Worm (Caenorhabditis elegans) whole organism, L2 larva: ENCODE results near the gene F32D8.7.
A peak's percentile ranks its signal among the peaks of the same experiment; 100 is the strongest.

Experiments used
- C34F6.9 ChIP-seq: fragments of 150-350 bp; optimal IDR thresholded peaks from 2 replicates; lab custom pipeline; 2014; ENCODE audit warnings: missing biosample characterization, missing genetic modification characterization
- F13H6.1 ChIP-seq: sonication (generic microtip); optimal IDR thresholded peaks from 2 replicates; lab custom pipeline; 2016; ENCODE audit warnings: missing genetic modification characterization, missing compliant biosample characterization
- R02D3.7 ChIP-seq: fragments of 150-350 bp; optimal IDR thresholded peaks from 2 replicates; lab custom pipeline; 2014; ENCODE audit warnings: missing biosample characterization, missing genetic modification characterization
- Y55F3AM.14 ChIP-seq: fragments of 200-800 bp; sonication (Bioruptor generic); optimal IDR thresholded peaks from 2 replicates; lab custom pipeline; 2018; ENCODE audit warnings: mild to moderate bottlenecking, missing genetic modification characterization, missing compliant biosample characterization
- alr-1 ChIP-seq: fragments of 150-350 bp; optimal IDR thresholded peaks from 2 replicates; lab custom pipeline; 2014; ENCODE audit warnings: missing biosample characterization, missing genetic modification characterization
- aly-2 ChIP-seq: fragments of 150-350 bp; optimal IDR thresholded peaks from 2 replicates; lab custom pipeline; 2014; ENCODE audit warnings: missing biosample characterization, missing genetic modification characterization
- blmp-1 ChIP-seq: sonication (generic microtip); optimal IDR thresholded peaks from 2 replicates; lab custom pipeline; 2017; ENCODE audit warnings: missing genetic modification characterization, mild to moderate bottlenecking, missing compliant biosample characterization, antibody characterized with exemption, moderate library complexity; ENCODE audit not compliant: insufficient read depth
- ceh-16 ChIP-seq: fragments of 150-350 bp; optimal IDR thresholded peaks from 2 replicates; lab custom pipeline; 2014; ENCODE audit warnings: missing biosample characterization, missing genetic modification characterization
- ceh-82 ChIP-seq: fragments of 150-350 bp; optimal IDR thresholded peaks from 2 replicates; lab custom pipeline; 2014; ENCODE audit warnings: missing biosample characterization, missing genetic modification characterization
- crh-2 ChIP-seq: sonication (generic microtip); optimal IDR thresholded peaks from 2 replicates; lab custom pipeline; 2017; ENCODE audit warnings: missing biosample characterization, missing genetic modification characterization
- dmd-4 ChIP-seq: sonication (generic microtip); optimal IDR thresholded peaks from 2 replicates; lab custom pipeline; 2017; ENCODE audit warnings: missing biosample characterization, missing genetic modification characterization
- egl-27 ChIP-seq: sonication (generic microtip); optimal IDR thresholded peaks from 3 replicates; lab custom pipeline; 2017; ENCODE audit warnings: missing biosample characterization, missing genetic modification reagents, missing genetic modification characterization
- elt-1 ChIP-seq: fragments of 150-350 bp; optimal IDR thresholded peaks from 2 replicates; lab custom pipeline; 2014; ENCODE audit warnings: missing biosample characterization, missing genetic modification characterization
- elt-3 ChIP-seq: sonication (generic microtip); optimal IDR thresholded peaks from 2 replicates; lab custom pipeline; 2017; ENCODE audit warnings: missing biosample characterization, missing genetic modification characterization
- fos-1 ChIP-seq: fragments of 150-350 bp; optimal IDR thresholded peaks from 2 replicates; lab custom pipeline; 2014; ENCODE audit warnings: missing biosample characterization, missing genetic modification characterization
- gmeb-1 ChIP-seq: fragments of 150-350 bp; optimal IDR thresholded peaks from 2 replicates; lab custom pipeline; 2014; ENCODE audit warnings: missing biosample characterization, missing genetic modification characterization
- lin-11 ChIP-seq: fragments of 150-350 bp; sonication (generic microtip); optimal IDR thresholded peaks from 2 replicates; lab custom pipeline; 2014; ENCODE audit warnings: missing biosample characterization, missing genetic modification characterization, inconsistent platforms, mixed read lengths
- lin-13 ChIP-seq: fragments of 150-350 bp; optimal IDR thresholded peaks from 2 replicates; lab custom pipeline; 2014; ENCODE audit warnings: missing biosample characterization, missing genetic modification reagents, missing genetic modification characterization
- lin-39 ChIP-seq: fragments of 150-350 bp; optimal IDR thresholded peaks from 2 replicates; lab custom pipeline; 2014; ENCODE audit warnings: missing biosample characterization, missing genetic modification reagents, missing genetic modification characterization
- lsy-2 ChIP-seq, 2 experiments: fragments of 150-350 bp in 1 of 2; sonication (generic microtip) in 1 of 2; optimal IDR thresholded peaks; 2 replicates each; lab custom pipeline; 2014 to 2017; ENCODE audit warnings: missing biosample characterization in 2 of 2, missing genetic modification characterization in 2 of 2
- mab-5 ChIP-seq: fragments of 150-350 bp; optimal IDR thresholded peaks from 2 replicates; lab custom pipeline; 2014; ENCODE audit warnings: missing biosample characterization, missing genetic modification characterization
- mbf-1 ChIP-seq: sonication (generic microtip); optimal IDR thresholded peaks from 2 replicates; lab custom pipeline; 2017; ENCODE audit warnings: missing biosample characterization, missing genetic modification characterization
- nhr-10 ChIP-seq: sonication (generic microtip); optimal IDR thresholded peaks from 2 replicates; lab custom pipeline; 2017; ENCODE audit warnings: missing biosample characterization, missing genetic modification characterization
- nhr-11 ChIP-seq: fragments of 150-350 bp; optimal IDR thresholded peaks from 2 replicates; lab custom pipeline; 2014; ENCODE audit warnings: missing biosample characterization, missing genetic modification characterization
- nhr-129 ChIP-seq: fragments of 150-350 bp; optimal IDR thresholded peaks from 2 replicates; lab custom pipeline; 2014; ENCODE audit warnings: missing biosample characterization, missing genetic modification characterization
- nhr-21 ChIP-seq: fragments of 150-350 bp; optimal IDR thresholded peaks from 2 replicates; lab custom pipeline; 2014; ENCODE audit warnings: missing biosample characterization, missing genetic modification characterization
- nhr-23 ChIP-seq: fragments of 150-350 bp; optimal IDR thresholded peaks from 2 replicates; lab custom pipeline; 2014; ENCODE audit warnings: missing biosample characterization, missing genetic modification reagents, missing genetic modification characterization
- nhr-25 ChIP-seq: fragments of 150-350 bp; sonication (generic microtip); optimal IDR thresholded peaks from 3 replicates; lab custom pipeline; 2014; ENCODE audit warnings: missing biosample characterization, missing genetic modification characterization
- nhr-77 ChIP-seq: fragments of 150-350 bp; optimal IDR thresholded peaks from 2 replicates; lab custom pipeline; 2014; ENCODE audit warnings: missing biosample characterization, missing genetic modification characterization
- peb-1 ChIP-seq: fragments of 150-350 bp; optimal IDR thresholded peaks from 2 replicates; lab custom pipeline; 2014; ENCODE audit warnings: missing biosample characterization, missing genetic modification characterization
- sem-4 ChIP-seq: fragments of 150-350 bp; optimal IDR thresholded peaks from 2 replicates; lab custom pipeline; 2014; ENCODE audit warnings: missing biosample characterization, missing genetic modification reagents, missing genetic modification characterization
- skn-1 ChIP-seq: sonication (generic microtip); optimal IDR thresholded peaks from 2 replicates; lab custom pipeline; 2017; ENCODE audit warnings: missing biosample characterization, missing genetic modification characterization
- sma-3 ChIP-seq: sonication (generic microtip); optimal IDR thresholded peaks from 2 replicates; lab custom pipeline; 2016; ENCODE audit warnings: missing genetic modification reagents, missing genetic modification characterization, missing compliant biosample characterization
- sma-9 ChIP-seq, 2 experiments: fragments of 150-350 bp in 1 of 2; sonication (generic microtip) in 1 of 2; optimal IDR thresholded peaks; 2 replicates each; lab custom pipeline; 2014 to 2016; ENCODE audit warnings: missing genetic modification characterization in 2 of 2, mild to moderate bottlenecking in 1 of 2, missing biosample characterization in 1 of 2, missing compliant biosample characterization in 1 of 2, missing genetic modification reagents in 1 of 2, moderate library complexity in 1 of 2
- snpc-4 ChIP-seq: fragments of 150-350 bp; optimal IDR thresholded peaks from 2 replicates; lab custom pipeline; 2014; ENCODE audit warnings: missing biosample characterization, missing genetic modification characterization
- unc-39 ChIP-seq: fragments of 150-350 bp; optimal IDR thresholded peaks from 2 replicates; lab custom pipeline; 2014; ENCODE audit warnings: missing biosample characterization, missing genetic modification characterization
- unc-55 ChIP-seq: fragments of 150-350 bp; sonication (generic microtip); optimal IDR thresholded peaks from 3 replicates; lab custom pipeline; 2014; ENCODE audit warnings: missing biosample characterization, missing genetic modification reagents, missing genetic modification characterization
- unc-62 ChIP-seq: fragments of 150-350 bp; optimal IDR thresholded peaks from 2 replicates; lab custom pipeline; 2014; ENCODE audit warnings: missing biosample characterization, missing genetic modification reagents, missing genetic modification characterization
- ztf-4 ChIP-seq: fragments of 150-350 bp; optimal IDR thresholded peaks from 2 replicates; lab custom pipeline; 2014; ENCODE audit warnings: missing biosample characterization, missing genetic modification characterization

Gene F32D8.7

ce11 chrV:10898107-10898506, at the start of gene F32D8.7:
Gene F32D8.7, plus strand, starts transcription at chrV:10898435.
- no peak for TF ChIP-seq crh-2

- TF ChIP-seq skn-1 (tag; lab: Kevin White, UChicago) (no peak), egl-27 (tag; lab: Kevin White, UChicago) (no peak), F13H6.1 (tag; lab: Kevin White, UChicago) (no peak), sma-9 (GFP tag; optimal IDR thresholded peaks at IDR 0.05; lab: Kevin White, UChicago) (no peak), sma-9 (tag; optimal IDR thresholded peaks at IDR 0.05; lab: Kevin White, UChicago) (no peak), elt-1 (tag; lab: Kevin White, UChicago) (no peak), ztf-4 (no peak), lsy-2 (tag; optimal IDR thresholded peaks at IDR 0.05; lab: Kevin White, UChicago) (no peak)
- TF ChIP-seq, all 48 proteins: peak for 0
Measured at ce11 chrV:10854197-10854596, 44.0 kb upstream of the F32D8.7 start.

DNA sequence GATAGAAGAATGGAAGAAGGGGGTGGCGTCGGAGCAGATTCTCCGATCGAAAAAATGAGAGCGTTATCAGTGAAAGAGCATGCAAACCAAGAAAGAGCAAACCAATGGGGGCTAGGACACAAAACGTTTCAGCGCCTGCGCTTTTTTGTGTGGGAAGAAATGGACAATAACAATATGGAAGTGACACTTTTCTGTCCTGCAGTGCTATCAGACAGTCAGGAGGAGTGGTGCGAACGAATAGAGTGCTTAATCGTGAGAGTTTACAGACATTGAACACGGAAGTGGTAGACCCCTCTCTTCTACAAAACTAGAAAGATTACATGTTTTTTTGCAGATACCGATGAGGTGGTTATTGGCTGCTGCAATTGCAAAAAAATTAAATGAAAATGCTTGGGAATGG, 42.9 kb upstream of the F32D8.7 start:
- peak; percentile 21 for TF ChIP-seq crh-2
- no peak for TF ChIP-seq nhr-77 (tag; lab: Kevin White, UChicago)
- peak; percentile 78 for TF ChIP-seq fos-1 (tag; lab: Kevin White, UChicago)
- TF ChIP-seq R02D3.7 (tag; lab: Kevin White, UChicago) = no peak
- peak; percentile 15 for TF ChIP-seq nhr-129 (tag; lab: Kevin White, UChicago)
- TF ChIP-seq sem-4 (tag; lab: Kevin White, UChicago) = no peak
- peak; percentile 80 for TF ChIP-seq sma-9 (GFP tag; optimal IDR thresholded peaks at IDR 0.05; lab: Kevin White, UChicago)
- TF ChIP-seq sma-9 (tag; optimal IDR thresholded peaks at IDR 0.05; lab: Kevin White, UChicago) = no peak

- TF ChIP-seq nhr-23 (tag; lab: Kevin White, UChicago) (no peak), fos-1 (tag; lab: Kevin White, UChicago) (peak; percentile 14), egl-27 (tag; lab: Kevin White, UChicago) (peak; percentile 4), nhr-77 (tag; lab: Kevin White, UChicago) (no peak), crh-2 (no peak), ceh-82 (no peak), lin-13 (no peak), lin-11 (tag; lab: Kevin White, UChicago) (no peak), dmd-4 (tag; lab: Kevin White, UChicago) (no peak), R02D3.7 (tag; lab: Kevin White, UChicago) (no peak), sma-9 (GFP tag; optimal IDR thresholded peaks at IDR 0.05; lab: Kevin White, UChicago) (peak; percentile 8), sma-9 (tag; optimal IDR thresholded peaks at IDR 0.05; lab: Kevin White, UChicago) (no peak), lsy-2 (tag; optimal IDR thresholded peaks at IDR 0.05; lab: Kevin White, UChicago) (peak in 1 of 2 experiments; percentile 21), F13H6.1 (tag; lab: Kevin White, UChicago) (peak; percentile 52), sma-3 (GFP tag; lab: Kevin White, UChicago) (peak; percentile 16), mbf-1 (tag; lab: Kevin White, UChicago) (no peak), ztf-4 (no peak), nhr-21 (tag; lab: Kevin White, UChicago) (no peak), unc-55 (GFP tag; lab: Kevin White, UChicago) (peak; percentile 38), sem-4 (tag; lab: Kevin White, UChicago) (no peak), blmp-1 (peak; percentile 15), C34F6.9 (tag; lab: Kevin White, UChicago) (peak; percentile 43), nhr-129 (tag; lab: Kevin White, UChicago) (peak; percentile 78), nhr-11 (tag; lab: Kevin White, UChicago) (no peak), Y55F3AM.14 (peak; percentile 82)
Measured at ce11 chrV:10856901-10857637, 41.2 kb upstream of the F32D8.7 start.

ce11 chrV:10858340-10858739, 39.9 kb upstream of the F32D8.7 start:
- TF ChIP-seq ceh-82 = no peak
- TF ChIP-seq peb-1 (tag; lab: Kevin White, UChicago) = no peak
- TF ChIP-seq nhr-21 (tag; lab: Kevin White, UChicago) = peak; percentile 82
- TF ChIP-seq sma-9 (GFP tag; optimal IDR thresholded peaks at IDR 0.05; lab: Kevin White, UChicago) = peak; percentile 97
- no peak for TF ChIP-seq sma-9 (tag; optimal IDR thresholded peaks at IDR 0.05; lab: Kevin White, UChicago)
- peak; percentile 89 for TF ChIP-seq nhr-129 (tag; lab: Kevin White, UChicago)
- TF ChIP-seq elt-3 (tag; lab: Kevin White, UChicago) = no peak
- no peak for TF ChIP-seq skn-1 (tag; lab: Kevin White, UChicago)
- peak; percentile 41 for TF ChIP-seq snpc-4 (tag; lab: Kevin White, UChicago)
- TF ChIP-seq dmd-4 (tag; lab: Kevin White, UChicago) = no peak
- TF ChIP-seq unc-62 = no peak
- peak; percentile 81 for TF ChIP-seq mab-5 (tag; lab: Kevin White, UChicago)
- no peak for TF ChIP-seq nhr-10 (tag; lab: Kevin White, UChicago)
- no peak for TF ChIP-seq ceh-16 (tag; lab: Kevin White, UChicago)
- no peak for TF ChIP-seq nhr-77 (tag; lab: Kevin White, UChicago)
- no peak for TF ChIP-seq unc-39 (tag; lab: Kevin White, UChicago)
- no peak for TF ChIP-seq sma-3 (GFP tag; lab: Kevin White, UChicago)
- no peak for TF ChIP-seq mbf-1 (tag; lab: Kevin White, UChicago)
- TF ChIP-seq lin-39 (tag; lab: Kevin White, UChicago) = no peak
- TF ChIP-seq unc-55 (GFP tag; lab: Kevin White, UChicago) = peak; percentile 39
- peak; percentile 62 for TF ChIP-seq lin-11 (tag; lab: Kevin White, UChicago)
- TF ChIP-seq ztf-4 = peak; percentile 76
- no peak for TF ChIP-seq gmeb-1 (tag; lab: Kevin White, UChicago)
- TF ChIP-seq alr-1 (tag; lab: Kevin White, UChicago) = no peak
- TF ChIP-seq nhr-25 = no peak
- peak; percentile 72 for TF ChIP-seq egl-27 (tag; lab: Kevin White, UChicago)
- TF ChIP-seq R02D3.7 (tag; lab: Kevin White, UChicago) = no peak
- TF ChIP-seq C34F6.9 (tag; lab: Kevin White, UChicago) = peak; percentile 75
- TF ChIP-seq aly-2 = no peak
